Worm (Caenorhabditis elegans) whole organism, L3 larva: Measurements from ENCODE around the gene prp-6.

ENCODE experiments used
- ZK546.5 ChIP-seq: sonication (generic microtip); optimal IDR thresholded peaks from 2 replicates; lab custom pipeline; 2017; ENCODE audit warnings: missing biosample characterization, missing genetic modification characterization
- aly-2 ChIP-seq: fragments of 150-350 bp; optimal IDR thresholded peaks from 2 replicates; lab custom pipeline; 2014; ENCODE audit warnings: missing biosample characterization, missing genetic modification characterization
- ceh-82 ChIP-seq: fragments of 150-350 bp; optimal IDR thresholded peaks from 2 replicates; lab custom pipeline; 2014; ENCODE audit warnings: missing biosample characterization, missing genetic modification characterization
- egl-27 ChIP-seq: sonication (generic microtip); optimal IDR thresholded peaks from 4 replicates; lab custom pipeline; 2017; ENCODE audit warnings: missing biosample characterization, missing genetic modification reagents, missing genetic modification characterization
- elt-3 ChIP-seq, 3 experiments: fragments of 150-350 bp in 1 of 3; sonication (generic microtip) in 2 of 3; optimal IDR thresholded peaks; 2 replicates in 2 of 3; 4 replicates in 1 of 3; lab custom pipeline; 2014 to 2017; ENCODE audit warnings: missing biosample characterization in 3 of 3, missing genetic modification characterization in 3 of 3
- eor-1 ChIP-seq, 2 experiments: fragments of 150-350 bp; optimal IDR thresholded peaks; 2 replicates each; lab custom pipeline; 2014 to 2018; ENCODE audit warnings: missing biosample characterization in 2 of 2, missing genetic modification characterization in 2 of 2
- lin-15B ChIP-seq: fragments of 150-350 bp; optimal IDR thresholded peaks from 2 replicates; lab custom pipeline; 2014; ENCODE audit warnings: missing biosample characterization, missing genetic modification characterization
- nhr-25 ChIP-seq: sonication (generic microtip); optimal IDR thresholded peaks from 2 replicates; lab custom pipeline; 2017; ENCODE audit warnings: missing biosample characterization, missing genetic modification characterization
- nhr-28 ChIP-seq: fragments of 150-350 bp; optimal IDR thresholded peaks from 2 replicates; lab custom pipeline; 2014; ENCODE audit warnings: missing biosample characterization, missing genetic modification characterization
- pha-4 ChIP-seq: fragments of 150-350 bp; optimal IDR thresholded peaks from 2 replicates; lab custom pipeline; 2014; ENCODE audit warnings: missing biosample characterization, missing genetic modification reagents, missing genetic modification characterization
- unc-62 ChIP-seq: fragments of 150-350 bp; sonication (generic microtip); optimal IDR thresholded peaks from 4 replicates; lab custom pipeline; 2014; ENCODE audit warnings: missing biosample characterization, missing genetic modification reagents, missing genetic modification characterization
- zag-1 ChIP-seq: fragments of 150-350 bp; optimal IDR thresholded peaks from 2 replicates; lab custom pipeline; 2014; ENCODE audit warnings: missing biosample characterization, missing genetic modification characterization

- TF ChIP-seq aly-2 (tag; lab: Kevin White, UChicago) (no peak), nhr-25 (tag; lab: Kevin White, UChicago) (no peak), unc-62 (no peak), egl-27 (no peak), pha-4 (tag; lab: Kevin White, UChicago) (no peak), eor-1 (tag; optimal IDR thresholded peaks at IDR 0.05; lab: Kevin White, UChicago) (no peak), lin-15B (tag; lab: Kevin White, UChicago) (no peak), nhr-28 (tag; lab: Kevin White, UChicago) (no peak), ZK546.5 (tag; lab: Kevin White, UChicago) (no peak), elt-3 (tag; optimal IDR thresholded peaks at IDR 0.05; lab: Kevin White, UChicago) (no peak), zag-1 (tag; lab: Kevin White, UChicago) (no peak), ceh-82 (tag; lab: Kevin White, UChicago) (no peak)
These were observed 39.3 kb upstream of the prp-6 start for ce11 chrV:17982935-17983334.
